Worm (Caenorhabditis elegans) whole organism, L1 larva: Measurements from ENCODE around the gene C45E5.1.

Source experiments
- C16A3.4 ChIP-seq: fragments of 150-350 bp; optimal IDR thresholded peaks from 2 replicates; lab custom pipeline; 2014; ENCODE audit warnings: missing biosample characterization, missing genetic modification characterization
- aha-1 ChIP-seq: fragments of 150-350 bp; optimal IDR thresholded peaks from 2 replicates; lab custom pipeline; 2014; ENCODE audit warnings: missing biosample characterization, missing genetic modification characterization
- aly-2 ChIP-seq: fragments of 150-350 bp; optimal IDR thresholded peaks from 2 replicates; lab custom pipeline; 2014; ENCODE audit warnings: missing biosample characterization, missing genetic modification characterization
- ama-1 ChIP-seq: fragments of 150-350 bp; optimal IDR thresholded peaks from 2 replicates; lab custom pipeline; 2014
- blmp-1 ChIP-seq: fragments of 150-350 bp; optimal IDR thresholded peaks from 2 replicates; lab custom pipeline; 2014; ENCODE audit warnings: missing biosample characterization, missing genetic modification characterization
- ceh-63 ChIP-seq: fragments of 200-800 bp; sonication (Bioruptor generic); optimal IDR thresholded peaks from 2 replicates; lab custom pipeline; 2018; ENCODE audit warnings: mild to moderate bottlenecking, missing genetic modification characterization, missing compliant biosample characterization
- ceh-8 ChIP-seq: fragments of 200-800 bp; sonication (Bioruptor generic); optimal IDR thresholded peaks from 2 replicates; lab custom pipeline; 2018; ENCODE audit warnings: mild to moderate bottlenecking, missing genetic modification characterization, moderate library complexity, missing compliant biosample characterization
- ceh-82 ChIP-seq, 3 experiments: fragments of 150-350 bp in 1 of 3; sonication (generic microtip) in 2 of 3; optimal IDR thresholded peaks; 2 replicates each; lab custom pipeline; 2014 to 2017; ENCODE audit warnings: missing biosample characterization in 3 of 3, missing genetic modification characterization in 3 of 3
- ceh-88 ChIP-seq: fragments of 200-800 bp; sonication (Bioruptor generic); IDR thresholded peaks from 2 replicates; pipeline ENCODE4 v1.3.6; 2022; ENCODE audit warnings: missing genetic modification characterization, missing compliant biosample characterization
- ces-1 ChIP-seq: fragments of 150-350 bp; optimal IDR thresholded peaks from 2 replicates; lab custom pipeline; 2014; ENCODE audit warnings: missing biosample characterization, missing genetic modification reagents, missing genetic modification characterization
- dpl-1 ChIP-seq, 3 experiments: fragments of 150-350 bp in 2 of 3; sonication (generic microtip) in 1 of 3; optimal IDR thresholded peaks; 2 replicates each; lab custom pipeline; 2014 to 2017; ENCODE audit warnings: missing biosample characterization in 3 of 3, missing genetic modification characterization in 3 of 3, missing genetic modification reagents in 3 of 3
- egl-27 ChIP-seq, 2 experiments: fragments of 150-350 bp in 1 of 2; sonication (generic microtip); optimal IDR thresholded peaks; 3 replicates each; lab custom pipeline; 2017 to 2018; ENCODE audit warnings: missing biosample characterization in 2 of 2, missing genetic modification characterization in 2 of 2, missing genetic modification reagents in 2 of 2
- elt-3 ChIP-seq, 6 experiments: fragments of 150-350 bp in 1 of 6; sonication (generic microtip); optimal IDR thresholded peaks; 2 replicates each; lab custom pipeline; 2017 to 2018; ENCODE audit warnings: missing biosample characterization in 6 of 6, missing genetic modification characterization in 6 of 6, inconsistent platforms in 1 of 6
- ets-5 ChIP-seq: fragments of 200-800 bp; sonication (Bioruptor generic); IDR thresholded peaks from 2 replicates; pipeline ENCODE4 v1.3.6; 2022; ENCODE audit warnings: missing genetic modification characterization, missing compliant biosample characterization
- fkh-8 ChIP-seq: sonication (generic microtip); optimal IDR thresholded peaks from 2 replicates; lab custom pipeline; 2016; ENCODE audit warnings: mild to moderate bottlenecking, missing genetic modification characterization, missing compliant biosample characterization
- grh-1 ChIP-seq: fragments of 200-800 bp; sonication (Bioruptor generic); IDR thresholded peaks from 2 replicates; pipeline ENCODE4 v1.3.6; 2022; ENCODE audit warnings: missing genetic modification reagents, missing genetic modification characterization, missing compliant biosample characterization
- irx-1 ChIP-seq: sonication (generic microtip); optimal IDR thresholded peaks from 2 replicates; lab custom pipeline; 2016; ENCODE audit warnings: missing genetic modification characterization, missing compliant biosample characterization
- lin-13 ChIP-seq: fragments of 150-350 bp; optimal IDR thresholded peaks from 2 replicates; lab custom pipeline; 2014; ENCODE audit warnings: missing biosample characterization, missing genetic modification reagents, missing genetic modification characterization
- lin-14 ChIP-seq: fragments of 200-800 bp; sonication (Bioruptor generic); optimal IDR thresholded peaks from 2 replicates; lab custom pipeline; 2018; ENCODE audit warnings: mild to moderate bottlenecking, missing genetic modification characterization, moderate library complexity, missing compliant biosample characterization
- lin-15B ChIP-seq: fragments of 150-350 bp; sonication (generic microtip); optimal IDR thresholded peaks from 3 replicates; lab custom pipeline; 2014; ENCODE audit warnings: missing biosample characterization, missing genetic modification characterization
- lin-39 ChIP-seq: fragments of 150-350 bp; optimal IDR thresholded peaks from 2 replicates; lab custom pipeline; 2014; ENCODE audit warnings: missing biosample characterization, missing genetic modification reagents, missing genetic modification characterization
- lir-3 ChIP-seq: sonication (generic microtip); optimal IDR thresholded peaks from 2 replicates; lab custom pipeline; 2016; ENCODE audit warnings: mild to moderate bottlenecking, missing genetic modification characterization, moderate library complexity, missing compliant biosample characterization; ENCODE audit not compliant: poor library complexity
- nhr-12 ChIP-seq: sonication (generic microtip); optimal IDR thresholded peaks from 2 replicates; lab custom pipeline; 2017; ENCODE audit warnings: missing biosample characterization, missing genetic modification characterization
- nhr-19 ChIP-seq: fragments of 200-800 bp; sonication (Bioruptor generic); conservative IDR thresholded peaks from 2 replicates; pipeline ENCODE4 v1.3.6; 2022; ENCODE audit warnings: missing genetic modification characterization, missing compliant biosample characterization
- nhr-20 ChIP-seq: sonication (generic microtip); optimal IDR thresholded peaks from 2 replicates; lab custom pipeline; 2016; ENCODE audit warnings: mild to moderate bottlenecking, missing genetic modification characterization, missing compliant biosample characterization
- nhr-237 ChIP-seq: fragments of 150-350 bp; optimal IDR thresholded peaks from 2 replicates; lab custom pipeline; 2014; ENCODE audit warnings: missing biosample characterization, missing genetic modification characterization
- nhr-71 ChIP-seq: sonication (generic microtip); optimal IDR thresholded peaks from 2 replicates; lab custom pipeline; 2016; ENCODE audit warnings: mild to moderate bottlenecking, missing genetic modification characterization, moderate library complexity, missing compliant biosample characterization
- nhr-77 ChIP-seq: fragments of 150-350 bp; optimal IDR thresholded peaks from 2 replicates; lab custom pipeline; 2014; ENCODE audit warnings: missing biosample characterization, missing genetic modification characterization
- nhr-84 ChIP-seq: sonication (generic microtip); optimal IDR thresholded peaks from 2 replicates; lab custom pipeline; 2017; ENCODE audit warnings: missing biosample characterization, missing genetic modification characterization
- nhr-85 ChIP-seq: sonication (generic microtip); peaks from one replicate; lab custom pipeline; 2016; ENCODE audit warnings: missing genetic modification characterization, inconsistent platforms, missing compliant biosample characterization
- nhr-90 ChIP-seq: sonication (generic microtip); optimal IDR thresholded peaks from 2 replicates; lab custom pipeline; 2016; ENCODE audit warnings: mild to moderate bottlenecking, missing genetic modification characterization, missing compliant biosample characterization; ENCODE audit not compliant: poor library complexity
- pag-3 ChIP-seq: sonication (generic microtip); optimal IDR thresholded peaks from 2 replicates; lab custom pipeline; 2017; ENCODE audit warnings: missing genetic modification characterization, mild to moderate bottlenecking, missing compliant biosample characterization, antibody characterized with exemption, borderline replicate concordance; ENCODE audit not compliant: insufficient read depth
- pax-3 ChIP-seq: fragments of 200-800 bp; sonication (Bioruptor generic); optimal IDR thresholded peaks from 2 replicates; lab custom pipeline; 2018; ENCODE audit warnings: mild to moderate bottlenecking, missing genetic modification characterization, moderate library complexity, missing compliant biosample characterization
- pqm-1 ChIP-seq: sonication (generic microtip); optimal IDR thresholded peaks from 3 replicates; lab custom pipeline; 2017; ENCODE audit warnings: missing biosample characterization, missing genetic modification characterization
- snpc-4 ChIP-seq: fragments of 150-350 bp; optimal IDR thresholded peaks from 2 replicates; lab custom pipeline; 2014; ENCODE audit warnings: missing biosample characterization, missing genetic modification characterization
- snu-23 ChIP-seq: sonication (generic microtip); optimal IDR thresholded peaks from 2 replicates; lab custom pipeline; 2016; ENCODE audit warnings: missing genetic modification characterization, missing compliant biosample characterization
- sptf-1 ChIP-seq: fragments of 150-350 bp; optimal IDR thresholded peaks from 2 replicates; lab custom pipeline; 2014; ENCODE audit warnings: missing biosample characterization, missing genetic modification characterization
- tbx-2 ChIP-seq: sonication (generic microtip); optimal IDR thresholded peaks from 2 replicates; lab custom pipeline; 2016; ENCODE audit warnings: missing genetic modification characterization, missing compliant biosample characterization
- unc-98 ChIP-seq: fragments of 200-800 bp; sonication (Bioruptor generic); IDR thresholded peaks from 2 replicates; pipeline ENCODE4 v1.3.6; 2022; ENCODE audit warnings: missing genetic modification characterization, missing compliant biosample characterization
- vab-15 ChIP-seq: sonication (generic microtip); optimal IDR thresholded peaks from 2 replicates; lab custom pipeline; 2017; ENCODE audit warnings: missing genotype, mild to moderate bottlenecking, missing genetic modification characterization, missing compliant biosample characterization
- xbp-1 ChIP-seq: sonication (generic microtip); optimal IDR thresholded peaks from 2 replicates; lab custom pipeline; 2016; ENCODE audit warnings: missing genetic modification characterization, missing compliant biosample characterization
- zag-1 ChIP-seq: fragments of 150-350 bp; optimal IDR thresholded peaks from 2 replicates; lab custom pipeline; 2014; ENCODE audit warnings: missing biosample characterization, missing genetic modification characterization
- zip-4 ChIP-seq: fragments of 200-800 bp; sonication (Bioruptor generic); optimal IDR thresholded peaks from 2 replicates; lab custom pipeline; 2018; ENCODE audit warnings: mild to moderate bottlenecking, missing genetic modification characterization, moderate library complexity, missing compliant biosample characterization

Gene C45E5.1

ce11 chrIV:5741045-5741444 is 3.2 kb upstream of the C45E5.1 start, which contains the start of gene chil-11 (continued):
- no peak for TF ChIP-seq egl-27 (tag; optimal IDR thresholded peaks at IDR 0.05; lab: Kevin White, UChicago)
- TF ChIP-seq, all 84 proteins: peak for 0

- TF ChIP-seq nhr-71 (tag; lab: Kevin White, UChicago) (peak; percentile 48), pqm-1 (no peak), nhr-90 (peak; percentile 26), elt-3 (tag; optimal IDR thresholded peaks at IDR 0.05; lab: Kevin White, UChicago) (peak in 1 of 6 experiments; percentile 29), tbx-2 (tag; lab: Kevin White, UChicago) (peak; percentile 24), nhr-19 (GFP tag; lab: Robert Waterston, UW) (peak; percentile 15), zip-4 (GFP tag; lab: Kevin White, UChicago) (no peak), nhr-85 (peak; percentile 76), lin-14 (GFP tag; lab: Kevin White, UChicago) (peak; percentile 65), grh-1 (GFP tag; lab: Robert Waterston, UW) (0 out of 2 replicates have a peak, but pooled peaks have one; percentile 14), dpl-1 (GFP tag; optimal IDR thresholded peaks at IDR 0.05; lab: Kevin White, UChicago) (no peak), snu-23 (GFP tag; lab: Kevin White, UChicago) (peak; percentile 41), nhr-20 (tag; lab: Kevin White, UChicago) (peak; percentile 87), blmp-1 (tag; lab: Kevin White, UChicago) (peak; percentile 18)
Observed at ce11 chrIV:5749874-5750273, 5.7 kb downstream of the C45E5.1 start.

ce11 chrIV:5751997-5752396 is 7.8 kb downstream of the C45E5.1 start:
- TF ChIP-seq ceh-63 (GFP tag; lab: Kevin White, UChicago) (no peak), ces-1 (GFP tag; lab: Kevin White, UChicago) (no peak), sptf-1 (tag; lab: Kevin White, UChicago) (no peak), blmp-1 (tag; lab: Kevin White, UChicago) (no peak), nhr-77 (tag; lab: Kevin White, UChicago) (no peak), dpl-1 (GFP tag; optimal IDR thresholded peaks at IDR 0.05; lab: Kevin White, UChicago) (no peak), zip-4 (GFP tag; lab: Kevin White, UChicago) (no peak), vab-15 (tag; lab: Kevin White, UChicago) (no peak), aly-2 (tag; lab: Kevin White, UChicago) (no peak), lin-39 (no peak), nhr-12 (tag; lab: Kevin White, UChicago) (no peak), pax-3 (tag; lab: Kevin White, UChicago) (no peak)

- TF ChIP-seq ceh-82 (tag; optimal IDR thresholded peaks at IDR 0.05; lab: Kevin White, UChicago) (no peak), nhr-85 (peak; percentile 51), nhr-71 (tag; lab: Kevin White, UChicago) (peak; percentile 28), fkh-8 (tag; lab: Kevin White, UChicago) (peak; percentile 37), lin-15B (no peak)
Observed at ce11 chrIV:5752704-5753103, 8.5 kb downstream of the C45E5.1 start.

- TF ChIP-seq zag-1 (tag; lab: Kevin White, UChicago) (no peak), egl-27 (tag; optimal IDR thresholded peaks at IDR 0.05; lab: Kevin White, UChicago) (peak in 1 of 2 experiments; percentile 14), nhr-84 (tag; lab: Kevin White, UChicago) (no peak), ets-5 (no peak), ceh-88 (GFP tag; lab: Robert Waterston, UW) (no peak), unc-98 (no peak), nhr-19 (GFP tag; lab: Robert Waterston, UW) (peak; percentile 16; the same call in 1 of the 2 replicates), nhr-237 (tag; lab: Kevin White, UChicago) (no peak), zip-4 (GFP tag; lab: Kevin White, UChicago) (no peak), ama-1 (no peak), ceh-63 (GFP tag; lab: Kevin White, UChicago) (no peak), lir-3 (tag; lab: Kevin White, UChicago) (no peak), dpl-1 (GFP tag; optimal IDR thresholded peaks at IDR 0.05; lab: Kevin White, UChicago) (no peak), snpc-4 (no peak), xbp-1 (tag; lab: Kevin White, UChicago) (peak; percentile 32), ces-1 (GFP tag; lab: Kevin White, UChicago) (no peak), C16A3.4 (tag; lab: Kevin White, UChicago) (peak; percentile 11), ceh-82 (tag; optimal IDR thresholded peaks at IDR 0.05; lab: Kevin White, UChicago) (peak in 2 of 3 experiments; percentile 19 to 60), aha-1 (tag; lab: Kevin White, UChicago) (no peak), lin-13 (GFP tag; lab: Kevin White, UChicago) (no peak), fkh-8 (tag; lab: Kevin White, UChicago) (no peak), irx-1 (no peak), pag-3 (no peak), grh-1 (GFP tag; lab: Robert Waterston, UW) (no peak), blmp-1 (tag; lab: Kevin White, UChicago) (no peak), ceh-8 (GFP tag; lab: Kevin White, UChicago) (no peak)
Observed at ce11 chrIV:5753253-5753652, 9.1 kb downstream of the C45E5.1 start.
